Worm (Caenorhabditis elegans): Measurements from ENCODE around the gene D2062.13.

ce11 chrII:2649015-2649414, 36.6 kb downstream of the D2062.13 start:
- TF ChIP-seq unc-130 (tag; optimal IDR thresholded peaks at IDR 0.05) = no peak
- TF ChIP-seq snu-23 (GFP tag; optimal IDR thresholded peaks at IDR 0.05) = peak; percentile 68
- peak; percentile 26 to 51 for TF ChIP-seq lsy-2 (tag; optimal IDR thresholded peaks at IDR 0.05)
- TF ChIP-seq ztf-11 (tag; optimal IDR thresholded peaks at IDR 0.05) = no peak
- no peak for TF ChIP-seq mdl-1 (tag; optimal IDR thresholded peaks at IDR 0.05)
- TF ChIP-seq nhr-77 (tag; optimal IDR thresholded peaks at IDR 0.05) = no peak
- no peak for TF ChIP-seq nhr-28 (tag; optimal IDR thresholded peaks at IDR 0.05)
- TF ChIP-seq elt-3 (tag; optimal IDR thresholded peaks at IDR 0.05) = no peak
- TF ChIP-seq fkh-10 (GFP tag; optimal IDR thresholded peaks at IDR 0.05) = no peak
- no peak for TF ChIP-seq isw-1 (GFP tag; IDR thresholded peaks at IDR 0.05)
- no peak for TF ChIP-seq nhr-76 (tag; optimal IDR thresholded peaks at IDR 0.05)
- TF ChIP-seq fos-1 (tag; optimal IDR thresholded peaks at IDR 0.05) = no peak
- TF ChIP-seq snpc-4 (tag; optimal IDR thresholded peaks at IDR 0.05) = no peak
- TF ChIP-seq unc-62 (GFP tag; optimal IDR thresholded peaks at IDR 0.05) = no peak
